Worm (Caenorhabditis elegans) whole organism, mixed stage, embryonic: Measurements from ENCODE around the gene C08E8.3.

Experiments
- lsy-2 ChIP-seq: fragments of 150-350 bp; optimal IDR thresholded peaks from 2 replicates; lab custom pipeline; 2014; ENCODE audit warnings: missing biosample characterization, missing genetic modification characterization
- nhr-28 ChIP-seq: fragments of 150-350 bp; optimal IDR thresholded peaks from 2 replicates; lab custom pipeline; 2014; ENCODE audit warnings: missing biosample characterization, missing genetic modification characterization
- unc-62 ChIP-seq: fragments of 150-350 bp; optimal IDR thresholded peaks from 2 replicates; lab custom pipeline; 2014; ENCODE audit warnings: missing biosample characterization, missing genetic modification reagents, missing genetic modification characterization

- TF ChIP-seq unc-62 (GFP tag; lab: Kevin White, UChicago) (no peak), lsy-2 (tag; lab: Kevin White, UChicago) (no peak), nhr-28 (no peak)
Measured at ce11 chrV:18323231-18323630, 26.7 kb upstream of the C08E8.3 start, which contains the start of gene B0462.5.
